Worm (Caenorhabditis elegans): ENCODE results near the gene pes-8.

ce11 chrX:9208492-9208891 is 43.1 kb upstream of the pes-8 start:
- TF ChIP-seq ama-1 (optimal IDR thresholded peaks at IDR 0.05) (no peak), tbx-37 (GFP tag; conservative IDR thresholded peaks at IDR 0.05) (no peak), tbx-11 (GFP tag; IDR thresholded peaks at IDR 0.05) (no peak), hnd-1 (tag; optimal IDR thresholded peaks at IDR 0.05) (no peak), B0310.2 (tag; optimal IDR thresholded peaks at IDR 0.05) (no peak), ceh-36 (tag; optimal IDR thresholded peaks at IDR 0.05) (no peak), tra-4 (tag; optimal IDR thresholded peaks at IDR 0.05) (no peak)

Measured in whole organism, early embryonic.